Fruit fly (Drosophila melanogaster): ENCODE data around the gene CG34432.

The CG34432 gene

DNA sequence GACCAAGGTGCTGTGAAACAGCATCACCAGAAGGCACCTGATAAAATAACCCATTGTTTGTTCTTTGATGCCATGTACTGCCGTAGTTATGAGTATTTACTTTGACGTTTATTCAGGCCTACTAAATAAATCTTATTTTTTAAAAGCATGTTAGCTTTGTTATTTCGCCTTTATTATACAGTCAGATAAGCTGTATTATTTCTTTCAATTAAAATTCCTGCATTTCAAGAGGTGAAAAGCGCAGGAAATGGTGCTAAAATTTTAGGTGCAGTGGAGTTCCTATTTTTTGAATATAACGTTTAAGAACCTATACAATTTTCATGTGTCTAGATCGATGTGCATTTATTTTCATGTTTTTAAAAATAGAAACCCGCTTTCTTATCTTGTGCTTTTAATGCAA, 3.2 kb upstream of the CG34432 start, which contains the start of gene CG31013:
TSS of gene CG31013 (minus strand) at position 101 of the 400 bp plus-strand sequence.
- TF ChIP-seq psq (optimal IDR thresholded peaks at IDR 0.05): no peak
- no peak for TF ChIP-seq insv (optimal IDR thresholded peaks at IDR 0.05)
- no peak for TF ChIP-seq h (optimal IDR thresholded peaks at IDR 0.05)
- TF ChIP-seq ttk (optimal IDR thresholded peaks at IDR 0.05): no peak
- no peak for TF ChIP-seq Myc (optimal IDR thresholded peaks at IDR 0.05)
- TF ChIP-seq Sin3A (optimal IDR thresholded peaks at IDR 0.05): no peak

- TF ChIP-seq Myc (optimal IDR thresholded peaks at IDR 0.05) (no peak), insv (optimal IDR thresholded peaks at IDR 0.05) (no peak), ttk (optimal IDR thresholded peaks at IDR 0.05) (no peak), h (optimal IDR thresholded peaks at IDR 0.05) (no peak), psq (optimal IDR thresholded peaks at IDR 0.05) (no peak), Sin3A (optimal IDR thresholded peaks at IDR 0.05) (no peak)
Measured at dm6 chr3R:30648451-30648850, 500 bp upstream of the CG34432 start, which contains the start of gene PH4alphaPV. PH4alphaPV (minus strand) TSS chr3R:30648551.

dm6 chr3R:30649661-30650060, 710 bp downstream of the CG34432 start, which contains the start of gene CG34433:
CG34433 (plus strand) TSS chr3R:30649961.
- no peak for TF ChIP-seq Myc (optimal IDR thresholded peaks at IDR 0.05)
- TF ChIP-seq ttk (optimal IDR thresholded peaks at IDR 0.05): no peak
- TF ChIP-seq psq (optimal IDR thresholded peaks at IDR 0.05): no peak
- TF ChIP-seq Sin3A (optimal IDR thresholded peaks at IDR 0.05): no peak
- no peak for TF ChIP-seq insv (optimal IDR thresholded peaks at IDR 0.05)
- TF ChIP-seq h (optimal IDR thresholded peaks at IDR 0.05): no peak

DNA sequence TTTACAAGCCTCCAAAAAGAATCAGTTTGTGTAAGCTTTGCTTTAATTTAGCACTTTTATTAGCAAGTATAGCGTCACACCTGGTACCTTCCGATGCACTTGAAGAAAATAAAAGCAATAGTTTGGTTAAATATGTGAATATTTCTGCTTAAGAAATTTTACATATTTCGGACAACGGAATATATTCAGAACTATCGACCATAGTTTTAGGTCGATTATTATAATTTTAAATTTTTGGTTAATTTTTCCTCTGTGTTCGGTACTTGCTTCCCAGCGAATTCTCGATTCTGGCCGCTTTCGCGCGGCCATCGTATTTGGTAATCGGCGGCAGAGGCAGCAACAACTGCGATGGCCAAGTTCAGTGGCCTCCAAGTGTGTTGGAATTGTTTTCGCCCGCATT, 40.7 kb downstream of the CG34432 start:
- TF ChIP-seq ttk (optimal IDR thresholded peaks at IDR 0.05) (no peak), h (optimal IDR thresholded peaks at IDR 0.05) (no peak), Sin3A (optimal IDR thresholded peaks at IDR 0.05) (no peak), Myc (optimal IDR thresholded peaks at IDR 0.05) (no peak), psq (optimal IDR thresholded peaks at IDR 0.05) (no peak), insv (optimal IDR thresholded peaks at IDR 0.05) (no peak)

DNA sequence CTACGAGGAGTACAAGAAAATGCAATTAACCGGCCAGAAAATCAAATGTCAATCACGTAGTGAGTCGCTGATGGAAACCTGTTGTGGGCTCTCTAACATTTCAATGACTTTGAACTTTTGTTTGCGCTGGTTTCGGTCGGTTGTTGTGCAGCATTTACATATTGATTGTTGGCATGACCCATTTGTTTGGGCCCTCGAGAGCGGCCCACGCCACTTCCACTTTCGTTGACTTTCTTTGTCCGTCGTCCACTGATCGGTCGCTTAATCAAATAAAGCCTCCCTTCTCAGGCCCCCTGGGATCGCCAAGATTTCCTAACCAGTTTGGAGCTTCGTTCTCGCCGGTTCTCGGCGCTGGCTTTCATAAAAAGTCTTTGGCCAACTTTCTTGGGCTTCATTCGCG, 41.3 kb downstream of the CG34432 start, which contains the start of gene Spn100A:
TSS of gene Spn100A (plus strand) at position 392 of the 400 bp plus-strand sequence.
- TF ChIP-seq Sin3A (optimal IDR thresholded peaks at IDR 0.05) (no peak), insv (optimal IDR thresholded peaks at IDR 0.05) (no peak), ttk (optimal IDR thresholded peaks at IDR 0.05) (no peak), Myc (optimal IDR thresholded peaks at IDR 0.05) (no peak), h (optimal IDR thresholded peaks at IDR 0.05) (no peak), psq (optimal IDR thresholded peaks at IDR 0.05) (no peak)

DNA sequence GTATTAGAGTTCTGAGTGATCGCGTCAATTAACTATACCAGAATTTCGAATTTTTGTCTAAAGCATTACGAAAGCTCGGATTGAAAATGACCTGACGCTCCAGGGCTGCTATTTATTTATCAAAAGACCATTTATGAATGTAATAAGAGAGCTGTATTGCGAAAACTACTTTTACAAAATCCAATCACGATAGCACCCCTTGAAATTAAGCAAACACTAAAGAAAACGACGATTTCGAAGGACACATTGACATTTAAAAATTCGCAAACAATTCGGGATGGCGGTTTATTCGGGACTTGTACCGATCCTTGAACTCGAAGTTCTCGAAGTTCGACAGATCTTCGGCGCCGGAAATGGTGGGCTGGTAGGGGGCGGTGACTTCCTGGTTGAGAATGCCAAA, 46.4 kb downstream of the CG34432 start, which contains the start of gene CG12069:
TSS of gene CG12069 (minus strand) at position 101 of the 400 bp plus-strand sequence.
- TF ChIP-seq insv (optimal IDR thresholded peaks at IDR 0.05): no peak
- TF ChIP-seq ttk (optimal IDR thresholded peaks at IDR 0.05): no peak
- no peak for TF ChIP-seq psq (optimal IDR thresholded peaks at IDR 0.05)
- TF ChIP-seq h (optimal IDR thresholded peaks at IDR 0.05): no peak
- TF ChIP-seq Sin3A (optimal IDR thresholded peaks at IDR 0.05): no peak
- TF ChIP-seq Myc (optimal IDR thresholded peaks at IDR 0.05): no peak

DNA sequence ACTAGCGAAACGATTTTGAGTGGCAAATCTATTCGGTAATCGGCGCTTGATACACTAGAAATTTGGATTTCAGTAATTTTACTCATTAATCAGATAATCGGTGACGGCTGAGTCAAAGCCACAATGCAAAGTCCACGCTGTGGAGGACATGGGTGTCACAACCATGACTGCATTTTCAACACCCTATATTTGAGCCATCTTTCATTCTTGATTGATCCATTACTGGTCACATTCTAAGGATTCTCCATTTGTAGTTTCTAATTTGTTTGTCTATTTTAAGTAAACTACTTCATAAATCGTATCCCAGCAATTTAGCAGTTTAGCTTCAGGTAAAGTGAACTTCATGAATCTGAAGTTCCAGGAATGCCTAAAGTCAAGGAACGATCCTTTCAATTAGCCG, 48.1 kb downstream of the CG34432 start, which contains the start of gene Pka-C2:
TSS of gene Pka-C2 (minus strand) at position 101 of the 400 bp plus-strand sequence.
- TF ChIP-seq ttk (optimal IDR thresholded peaks at IDR 0.05) (no peak), Sin3A (optimal IDR thresholded peaks at IDR 0.05) (no peak), Myc (optimal IDR thresholded peaks at IDR 0.05) (no peak), h (optimal IDR thresholded peaks at IDR 0.05) (no peak), psq (optimal IDR thresholded peaks at IDR 0.05) (no peak), insv (optimal IDR thresholded peaks at IDR 0.05) (no peak)

DNA sequence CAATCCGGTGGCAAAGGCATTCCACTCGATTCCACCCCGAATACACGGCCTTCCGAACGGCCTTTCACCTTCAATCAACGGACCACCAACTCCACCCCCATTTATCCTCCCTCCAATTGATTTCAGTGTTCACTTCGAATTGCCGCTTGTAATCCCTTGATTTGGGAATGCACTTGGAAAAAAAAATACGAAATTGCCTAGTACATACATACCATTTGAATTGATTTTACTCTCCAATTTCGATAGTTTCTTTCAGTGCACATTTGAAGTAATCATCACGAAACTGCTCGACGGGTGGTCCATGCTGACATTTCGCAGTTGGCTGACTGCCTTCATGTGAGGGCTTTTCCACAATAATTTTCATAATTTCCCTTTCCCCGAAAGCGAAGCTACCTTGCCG, 50.2 kb downstream of the CG34432 start:
- no peak for TF ChIP-seq Myc (optimal IDR thresholded peaks at IDR 0.05)
- TF ChIP-seq insv (optimal IDR thresholded peaks at IDR 0.05): no peak
- no peak for TF ChIP-seq Sin3A (optimal IDR thresholded peaks at IDR 0.05)
- no peak for TF ChIP-seq psq (optimal IDR thresholded peaks at IDR 0.05)
- TF ChIP-seq h (optimal IDR thresholded peaks at IDR 0.05): no peak
- TF ChIP-seq ttk (optimal IDR thresholded peaks at IDR 0.05): no peak
